Fruit fly (Drosophila melanogaster) whole organism, embryonic: ENCODE results near the gene nompC.

Experiments
- Ada2b ChIP-seq: fragments of 200-800 bp; sonication (Bioruptor generic); IDR thresholded peaks from 2 replicates; pipeline ENCODE4 v1.3.6; 2022; ENCODE audit warnings: missing biosample characterization, missing genetic modification characterization
- CG10147 ChIP-seq: fragments of 200-800 bp; sonication (Bioruptor generic); optimal IDR thresholded peaks from 2 replicates; lab custom pipeline; 2019; ENCODE audit warnings: missing biosample characterization, mild to moderate bottlenecking, missing genetic modification characterization, moderate library complexity
- CG10959 ChIP-seq: fragments of 200-800 bp; sonication (Bioruptor generic); IDR thresholded peaks from 2 replicates; pipeline ENCODE4 v1.3.6; 2022; ENCODE audit warnings: missing biosample characterization, missing genetic modification characterization
- CG11398 ChIP-seq: fragments of 200-800 bp; sonication (Bioruptor generic); optimal IDR thresholded peaks from 2 replicates; lab custom pipeline; 2016; ENCODE audit warnings: missing biosample characterization, missing genetic modification characterization
- CG12391 ChIP-seq: fragments of 200-800 bp; sonication (Bioruptor generic); optimal IDR thresholded peaks from 3 replicates; lab custom pipeline; 2018; ENCODE audit warnings: missing biosample characterization, mild to moderate bottlenecking, missing genetic modification characterization, moderate library complexity
- CG12659 ChIP-seq: fragments of 200-800 bp; sonication (Bioruptor generic); optimal IDR thresholded peaks from 3 replicates; lab custom pipeline; 2017; ENCODE audit warnings: mild to moderate bottlenecking, missing biosample characterization, missing genetic modification reagents, missing genetic modification characterization
- CG12769 ChIP-seq: fragments of 200-800 bp; sonication (Bioruptor generic); optimal IDR thresholded peaks from 2 replicates; lab custom pipeline; 2019; ENCODE audit warnings: missing biosample characterization, mild to moderate bottlenecking, missing genetic modification characterization, moderate library complexity
- CG14667 ChIP-seq: fragments of 200-800 bp; sonication (Bioruptor generic); IDR thresholded peaks from 2 replicates; pipeline ENCODE4 v1.3.6; 2022; ENCODE audit warnings: missing biosample characterization, missing genetic modification characterization
- CG14860 ChIP-seq: fragments of 200-800 bp; sonication (Bioruptor generic); IDR thresholded peaks from 3 replicates; pipeline ENCODE4 v1.3.6; 2022; ENCODE audit warnings: missing biosample characterization, missing genetic modification characterization; ENCODE audit not compliant: partially characterized antibody
- CG15073 ChIP-seq: fragments of 200-800 bp; sonication (Bioruptor generic); optimal IDR thresholded peaks from 2 replicates; lab custom pipeline; 2016; ENCODE audit warnings: missing biosample characterization, missing genetic modification characterization
- CG15696 ChIP-seq: fragments of 200-800 bp; sonication (Bioruptor generic); optimal IDR thresholded peaks from 2 replicates; lab custom pipeline; 2019; ENCODE audit warnings: missing biosample characterization, mild to moderate bottlenecking, missing genetic modification characterization, moderate library complexity
- CG17361 ChIP-seq: fragments of 200-800 bp; sonication (Bioruptor generic); IDR thresholded peaks from 3 replicates; pipeline ENCODE4 v1.3.6; 2022; ENCODE audit warnings: missing biosample characterization, missing genetic modification characterization
- CG18262 ChIP-seq: fragments of 200-800 bp; optimal IDR thresholded peaks from 3 replicates; lab custom pipeline; 2019; ENCODE audit warnings: missing biosample characterization, mild to moderate bottlenecking, missing genetic modification characterization, moderate library complexity
- CG18476 ChIP-seq: fragments of 200-800 bp; sonication (Bioruptor generic); optimal IDR thresholded peaks from 2 replicates; lab custom pipeline; 2016; ENCODE audit warnings: missing biosample characterization, mild to moderate bottlenecking, missing genetic modification characterization
- CG18599 ChIP-seq: fragments of 200-800 bp; sonication (Bioruptor generic); optimal IDR thresholded peaks from 3 replicates; lab custom pipeline; 2017; ENCODE audit warnings: missing biosample characterization, missing genetic modification characterization, mild to moderate bottlenecking, moderate library complexity, missing genetic modification reagents
- CG2120 ChIP-seq: fragments of 200-800 bp; sonication (Bioruptor generic); optimal IDR thresholded peaks from 3 replicates; lab custom pipeline; 2016; ENCODE audit warnings: missing biosample characterization, missing genetic modification characterization
- CG43689 ChIP-seq: fragments of 200-800 bp; sonication (Bioruptor generic); IDR thresholded peaks from 2 replicates; pipeline ENCODE4 v1.3.6; 2022; ENCODE audit warnings: missing biosample characterization, missing genetic modification characterization
- CG4424 ChIP-seq: fragments of 200-800 bp; sonication (Bioruptor generic); optimal IDR thresholded peaks from 3 replicates; lab custom pipeline; 2016; ENCODE audit warnings: missing biosample characterization, missing genetic modification characterization
- CG7963 ChIP-seq: fragments of 200-800 bp; sonication (Bioruptor generic); IDR thresholded peaks from 3 replicates; pipeline ENCODE4 v1.3.6; 2022; ENCODE audit warnings: missing biosample characterization, missing genetic modification characterization; ENCODE audit not compliant: partially characterized antibody
- CG8281 ChIP-seq: fragments of 200-800 bp; sonication (Bioruptor generic); optimal IDR thresholded peaks from 2 replicates; lab custom pipeline; 2018; ENCODE audit warnings: missing biosample characterization, mild to moderate bottlenecking, missing genetic modification characterization, moderate library complexity
- CG8478 ChIP-seq: fragments of >200 bp; optimal IDR thresholded peaks from 2 replicates; lab custom pipeline; 2018
- CHES-1-like ChIP-seq: fragments of 200-800 bp; sonication (Bioruptor generic); optimal IDR thresholded peaks from 2 replicates; lab custom pipeline; 2016; ENCODE audit warnings: missing biosample characterization, missing genetic modification characterization
- Fer1 ChIP-seq: fragments of 200-800 bp; sonication (Bioruptor generic); optimal IDR thresholded peaks from 2 replicates; lab custom pipeline; 2017; ENCODE audit warnings: missing biosample characterization, mild to moderate bottlenecking, missing genetic modification characterization
- Fer2 ChIP-seq: fragments of 200-800 bp; sonication (Bioruptor generic); optimal IDR thresholded peaks from 2 replicates; lab custom pipeline; 2018; ENCODE audit warnings: missing biosample characterization, mild to moderate bottlenecking, missing genetic modification characterization, moderate library complexity
- HHEX ChIP-seq: fragments of 200-800 bp; sonication (Bioruptor generic); optimal IDR thresholded peaks from 3 replicates; lab custom pipeline; 2017; ENCODE audit warnings: missing biosample characterization, mild to moderate bottlenecking, missing genetic modification characterization, missing genetic modification reagents
- HLH54F ChIP-seq: fragments of 200-800 bp; sonication (Bioruptor generic); optimal IDR thresholded peaks from 3 replicates; lab custom pipeline; 2016; ENCODE audit warnings: missing biosample characterization, missing genetic modification characterization
- Hey ChIP-seq: fragments of 200-800 bp; sonication (Bioruptor generic); optimal IDR thresholded peaks from 3 replicates; lab custom pipeline; 2018; ENCODE audit warnings: missing biosample characterization, mild to moderate bottlenecking, missing genetic modification characterization
- HmgD ChIP-seq: fragments of 200-800 bp; sonication (Bioruptor generic); optimal IDR thresholded peaks from 3 replicates; lab custom pipeline; 2016; ENCODE audit warnings: missing biosample characterization, missing genetic modification characterization
- Hmx ChIP-seq: fragments of 200-800 bp; sonication (Bioruptor generic); optimal IDR thresholded peaks from 2 replicates; lab custom pipeline; 2016; ENCODE audit warnings: missing biosample characterization, missing genetic modification characterization
- Nf-YA ChIP-seq: fragments of 200-800 bp; sonication (Bioruptor generic); IDR thresholded peaks from 2 replicates; pipeline ENCODE4 v1.3.6; 2022; ENCODE audit warnings: missing biosample characterization, missing genetic modification characterization
- Oaz ChIP-seq: fragments of 200-800 bp; sonication (Bioruptor generic); IDR thresholded peaks from 2 replicates; pipeline ENCODE4 v1.3.6; 2022; ENCODE audit warnings: missing biosample characterization, missing genetic modification characterization
- Ssrp ChIP-seq: fragments of 200-800 bp; sonication (Bioruptor generic); optimal IDR thresholded peaks from 2 replicates; lab custom pipeline; 2018; ENCODE audit warnings: missing biosample characterization, mild to moderate bottlenecking, missing genetic modification characterization, moderate library complexity
- ap ChIP-seq: fragments of 200-800 bp; sonication (Bioruptor generic); IDR thresholded peaks from 2 replicates; pipeline ENCODE4 v1.3.6; 2022; ENCODE audit warnings: missing biosample characterization, missing genetic modification characterization
- ash1 ChIP-seq: fragments of 200-800 bp; sonication (Bioruptor generic); optimal IDR thresholded peaks from 2 replicates; lab custom pipeline; 2018; ENCODE audit warnings: missing biosample characterization, mild to moderate bottlenecking, missing genetic modification characterization
- bbx ChIP-seq: fragments of 200-800 bp; sonication (Bioruptor generic); IDR thresholded peaks from 2 replicates; pipeline ENCODE4 v1.3.6; 2022; ENCODE audit warnings: missing biosample characterization, missing genetic modification characterization; ENCODE audit not compliant: partially characterized antibody
- br ChIP-seq: fragments of >200 bp; optimal IDR thresholded peaks from 2 replicates; lab custom pipeline; 2017
- dan ChIP-seq: fragments of 200-800 bp; sonication (Bioruptor generic); IDR thresholded peaks from 2 replicates; pipeline ENCODE4 v1.3.6; 2022; ENCODE audit warnings: missing biosample characterization, missing genetic modification characterization
- fd102C ChIP-seq: fragments of 200-800 bp; sonication (Bioruptor generic); optimal IDR thresholded peaks from 2 replicates; lab custom pipeline; 2018; ENCODE audit warnings: missing biosample characterization, mild to moderate bottlenecking, missing genetic modification characterization, moderate library complexity
- fru ChIP-seq: fragments of >200 bp; optimal IDR thresholded peaks from 2 replicates; lab custom pipeline; 2017
- grn ChIP-seq: fragments of 200-800 bp; sonication (Bioruptor generic); optimal IDR thresholded peaks from 3 replicates; lab custom pipeline; 2017; ENCODE audit warnings: missing biosample characterization, missing genetic modification characterization
- ken ChIP-seq: fragments of 200-800 bp; sonication (Bioruptor generic); IDR thresholded peaks from 3 replicates; pipeline ENCODE4 v1.3.6; 2022; ENCODE audit warnings: missing biosample characterization, missing genetic modification characterization
- lab ChIP-seq: fragments of 200-800 bp; sonication (Bioruptor generic); optimal IDR thresholded peaks from 3 replicates; lab custom pipeline; 2017; ENCODE audit warnings: missing biosample characterization, missing genetic modification characterization, mild to moderate bottlenecking, moderate library complexity, missing genetic modification reagents
- luna ChIP-seq: fragments of 200-800 bp; sonication (Bioruptor generic); optimal IDR thresholded peaks from 2 replicates; lab custom pipeline; 2016; ENCODE audit warnings: missing biosample characterization, missing genetic modification characterization
- mam ChIP-seq: fragments of 200-800 bp; sonication (Bioruptor generic); optimal IDR thresholded peaks from 3 replicates; lab custom pipeline; 2016; ENCODE audit warnings: missing biosample characterization, missing genetic modification characterization
- phol ChIP-seq: fragments of 200-800 bp; sonication (Bioruptor generic); optimal IDR thresholded peaks from 3 replicates; lab custom pipeline; 2018; ENCODE audit warnings: missing biosample characterization, mild to moderate bottlenecking, missing genetic modification characterization, moderate library complexity
- scrt ChIP-seq: fragments of 200-800 bp; sonication (Bioruptor generic); optimal IDR thresholded peaks from 2 replicates; lab custom pipeline; 2018; ENCODE audit warnings: missing biosample characterization, mild to moderate bottlenecking, missing genetic modification characterization, moderate library complexity
- sens-2 ChIP-seq: fragments of 200-800 bp; sonication (Bioruptor generic); IDR thresholded peaks from 2 replicates; pipeline ENCODE4 v1.3.6; 2022; ENCODE audit warnings: missing biosample characterization, missing genetic modification characterization
- twi ChIP-seq: fragments of 200-800 bp; optimal IDR thresholded peaks from 2 replicates; lab custom pipeline; 2019; ENCODE audit warnings: missing biosample characterization, mild to moderate bottlenecking, missing genetic modification characterization, moderate library complexity
- tx ChIP-seq: fragments of 200-800 bp; sonication (Bioruptor generic); optimal IDR thresholded peaks from 2 replicates; lab custom pipeline; 2016; ENCODE audit warnings: missing biosample characterization, missing genetic modification characterization
- unpg ChIP-seq: fragments of 200-800 bp; sonication (Bioruptor generic); optimal IDR thresholded peaks from 3 replicates; lab custom pipeline; 2018; ENCODE audit warnings: missing biosample characterization, mild to moderate bottlenecking, missing genetic modification characterization, moderate library complexity
- wor ChIP-seq: fragments of 200-800 bp; sonication (Bioruptor generic); IDR thresholded peaks from 2 replicates; pipeline ENCODE4 v1.3.6; 2022; ENCODE audit warnings: missing biosample characterization, missing genetic modification characterization

The nompC gene

dm6 chr2L:5403552-5404330 is 57.7 kb downstream of the nompC start, which contains the start of gene H15 (continued):
- TF ChIP-seq CG14667 (GFP tag; lab: Robert Waterston, UW) = no peak
- no peak for TF ChIP-seq Fer2
- no peak for TF ChIP-seq CG17361 (GFP tag; lab: Robert Waterston, UW)
- no peak for TF ChIP-seq lab (GFP tag; lab: Kevin White, UChicago)
- no peak for TF ChIP-seq ash1 (GFP tag; lab: Kevin White, UChicago)
- no peak for TF ChIP-seq CG12391 (tag; lab: Kevin White, UChicago)
- no peak for TF ChIP-seq CG14860 (GFP tag; lab: Robert Waterston, UW)
- TF ChIP-seq grn (GFP tag; lab: Kevin White, UChicago) = no peak
- no peak for TF ChIP-seq HHEX (GFP tag; lab: Kevin White, UChicago)
- no peak for TF ChIP-seq scrt
- TF ChIP-seq CG18599 (GFP tag; lab: Kevin White, UChicago) = no peak
- TF ChIP-seq fd102C (GFP tag; lab: Kevin White, UChicago) = no peak
- no peak for TF ChIP-seq CG15696 (tag; lab: Kevin White, UChicago)
- TF ChIP-seq CG2120 (GFP tag; lab: Kevin White, UChicago) = no peak
- TF ChIP-seq phol = peak; percentile 82
- no peak for TF ChIP-seq CG12769 (tag; lab: Kevin White, UChicago)
- TF ChIP-seq HLH54F (GFP tag; lab: Kevin White, UChicago) = no peak
- no peak for TF ChIP-seq sens-2 (GFP tag; lab: Robert Waterston, UW)
- TF ChIP-seq Ada2b = no peak
- TF ChIP-seq Fer1 (GFP tag; lab: Kevin White, UChicago) = no peak
- peak; percentile 48 for TF ChIP-seq twi (tag; lab: Kevin White, UChicago)
- TF ChIP-seq Hey (tag; lab: Kevin White, UChicago) = no peak
- TF ChIP-seq CG12659 (GFP tag; lab: Kevin White, UChicago) = no peak
- TF ChIP-seq Ssrp (tag; lab: Kevin White, UChicago) = no peak
- TF ChIP-seq Oaz (GFP tag; lab: Robert Waterston, UW) = no peak
- TF ChIP-seq CG8281 (tag; lab: Kevin White, UChicago) = no peak
- no peak for TF ChIP-seq CG4424 (GFP tag; lab: Kevin White, UChicago)
- TF ChIP-seq CG18262 (tag; lab: Kevin White, UChicago) = no peak
- TF ChIP-seq mam (GFP tag; lab: Kevin White, UChicago) = no peak
- TF ChIP-seq dan = no peak
- no peak for TF ChIP-seq Hmx
- TF ChIP-seq br = no peak
- TF ChIP-seq tx (GFP tag; lab: Kevin White, UChicago) = no peak
- no peak for TF ChIP-seq CG11398 (GFP tag; lab: Kevin White, UChicago)
- TF ChIP-seq bbx (GFP tag; lab: Robert Waterston, UW) = peak; percentile 77
- TF ChIP-seq CG10147 (GFP tag; lab: Kevin White, UChicago) = no peak
- no peak for TF ChIP-seq ap (GFP tag; lab: Robert Waterston, UW)
- TF ChIP-seq CG10959 (GFP tag; lab: Robert Waterston, UW) = no peak
- no peak for TF ChIP-seq unpg
- no peak for TF ChIP-seq wor (GFP tag; lab: Robert Waterston, UW)
- peak; percentile 84 for TF ChIP-seq HmgD (GFP tag; lab: Kevin White, UChicago)
- no peak for TF ChIP-seq fru (lab: Kevin White, UChicago)
- TF ChIP-seq CG7963 = no peak
- TF ChIP-seq CHES-1-like = no peak
- no peak for TF ChIP-seq CG43689 (GFP tag; lab: Robert Waterston, UW)
- TF ChIP-seq CG18476 (GFP tag; lab: Kevin White, UChicago) = no peak
- TF ChIP-seq CG15073 = no peak
- TF ChIP-seq Nf-YA (GFP tag; lab: Robert Waterston, UW) = peak; percentile 53; the same call in 1 of the 2 replicates
- peak; percentile 98 for TF ChIP-seq CG8478 (lab: Kevin White, UChicago)
- no peak for TF ChIP-seq luna (GFP tag; lab: Kevin White, UChicago)
- no peak for TF ChIP-seq ken
